Worm (Caenorhabditis elegans): ENCODE measurements around the gene ZK688.12.

ce11 chrIII:7884863-7885262 lies 28.5 kb downstream of the ZK688.12 start, which contains the start of gene ZK688.11:
- TF ChIP-seq M03D4.4 (tag; optimal IDR thresholded peaks at IDR 0.05) = no peak
- no peak for TF ChIP-seq snpc-4 (tag; optimal IDR thresholded peaks at IDR 0.05)
- TF ChIP-seq unc-39 (tag; optimal IDR thresholded peaks at IDR 0.05) = no peak
- TF ChIP-seq unc-120 (tag; optimal IDR thresholded peaks at IDR 0.05; ENCODE audit: poor library complexity, severe bottlenecking) = no peak
- TF ChIP-seq nhr-237 (tag; optimal IDR thresholded peaks at IDR 0.05) = no peak
- TF ChIP-seq ztf-11 (tag; optimal IDR thresholded peaks at IDR 0.05) = no peak
- no peak for TF ChIP-seq ces-1 (GFP tag; optimal IDR thresholded peaks at IDR 0.05)
- TF ChIP-seq nhr-12 (tag; optimal IDR thresholded peaks at IDR 0.05) = no peak
- TF ChIP-seq nhr-76 (tag; optimal IDR thresholded peaks at IDR 0.05) = no peak
- no peak for TF ChIP-seq lsy-2 (tag; optimal IDR thresholded peaks at IDR 0.05)
- TF ChIP-seq mep-1 (tag; optimal IDR thresholded peaks at IDR 0.05) = no peak
